Worm (Caenorhabditis elegans): Measurements from ENCODE around the gene pyr-1.

DNA sequence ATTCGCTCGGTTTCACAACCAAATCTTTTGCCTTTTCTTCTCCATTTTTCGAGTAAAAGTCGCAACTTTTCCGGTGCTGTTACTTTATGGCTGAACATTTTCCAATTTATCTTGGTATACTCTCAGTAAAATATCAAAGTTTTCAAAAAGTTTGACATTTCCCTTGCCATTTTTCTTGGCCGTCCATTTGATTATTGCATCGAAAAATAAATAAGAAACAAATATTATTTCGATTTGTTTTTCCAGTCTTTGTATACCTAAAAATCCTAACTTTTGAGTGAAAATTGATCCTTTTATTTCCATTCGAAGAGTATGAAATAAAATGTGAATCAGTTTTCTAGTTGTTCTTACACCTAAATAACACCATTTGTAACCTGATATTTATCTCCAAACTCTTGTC lies 4.5 kb upstream of the pyr-1 start:
- TF ChIP-seq egl-27 (tag; optimal IDR thresholded peaks at IDR 0.05) (no peak), mml-1 (tag; optimal IDR thresholded peaks at IDR 0.05) (no peak), R02D3.7 (tag; optimal IDR thresholded peaks at IDR 0.05) (no peak), jun-1 (tag; optimal IDR thresholded peaks at IDR 0.05) (no peak), elt-2 (tag; optimal IDR thresholded peaks at IDR 0.05) (no peak), unc-39 (tag; optimal IDR thresholded peaks at IDR 0.05) (no peak), lin-15B (tag; optimal IDR thresholded peaks at IDR 0.05) (no peak), skn-1 (tag; optimal IDR thresholded peaks at IDR 0.05) (no peak), ztf-4 (tag; optimal IDR thresholded peaks at IDR 0.05) (no peak)
